Fruit fly (Drosophila melanogaster): ENCODE measurements around the gene CG3625.

DNA sequence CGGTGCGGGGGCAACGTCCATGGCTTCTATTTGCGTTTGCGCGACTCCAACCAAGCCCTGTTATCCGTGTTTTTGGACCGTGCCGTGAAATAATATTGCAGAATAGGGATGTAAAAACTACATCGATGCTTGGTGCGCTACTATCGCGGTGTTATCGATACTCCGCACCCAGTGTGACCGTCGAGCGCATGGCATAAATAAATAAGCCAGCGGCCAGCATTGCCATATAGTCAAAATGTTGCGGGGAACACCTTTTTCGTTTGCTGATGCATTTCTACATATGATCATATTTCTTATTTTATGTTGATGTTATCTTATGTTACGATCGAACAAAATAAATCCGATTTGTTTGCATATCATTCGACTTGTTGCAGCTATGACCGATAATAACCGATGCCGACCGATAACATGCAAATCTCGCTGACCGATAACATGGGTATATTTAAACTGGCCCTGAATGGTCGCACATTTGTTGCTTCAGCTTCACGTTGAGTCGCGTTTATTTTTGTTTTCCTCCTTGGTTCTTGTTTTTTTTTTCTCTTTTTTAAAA, 14.4 kb downstream of the CG3625 start, which contains the start of gene smo:
- TF ChIP-seq Vsx2 (GFP tag; optimal IDR thresholded peaks at IDR 0.05; ENCODE audit: partially characterized antibody) (no peak), Hnf4 (GFP tag; optimal IDR thresholded peaks at IDR 0.05) (no peak), GATAd (GFP tag; optimal IDR thresholded peaks at IDR 0.05) (no peak), usp (GFP tag; optimal IDR thresholded peaks at IDR 0.05) (no peak), psq (GFP tag; optimal IDR thresholded peaks at IDR 0.05) (no peak), lola (GFP tag; optimal IDR thresholded peaks at IDR 0.05) (no peak), fru (GFP tag; optimal IDR thresholded peaks at IDR 0.05) (no peak), CG9705 (GFP tag; optimal IDR thresholded peaks at IDR 0.05) (no peak)

Data from whole organism, wandering third instar larva.